Worm (Caenorhabditis elegans) whole organism, L1 larva: ENCODE results near the gene semo-1.

Experiments
- C04F5.9 ChIP-seq: sonication (generic microtip); optimal IDR thresholded peaks from 2 replicates; lab custom pipeline; 2016; ENCODE audit warnings: missing genetic modification characterization, missing compliant biosample characterization
- C16A3.4 ChIP-seq: fragments of 150-350 bp; optimal IDR thresholded peaks from 2 replicates; lab custom pipeline; 2014; ENCODE audit warnings: missing biosample characterization, missing genetic modification characterization
- C34B4.2 ChIP-seq: sonication (generic microtip); optimal IDR thresholded peaks from 2 replicates; lab custom pipeline; 2017; ENCODE audit warnings: mild to moderate bottlenecking, missing genetic modification characterization, missing compliant biosample characterization
- Y116A8C.19 ChIP-seq: sonication (generic microtip); optimal IDR thresholded peaks from 2 replicates; lab custom pipeline; 2016; ENCODE audit warnings: missing compliant biosample characterization, missing genetic modification characterization, borderline replicate concordance
- alr-1 ChIP-seq: fragments of 200-800 bp; sonication (Bioruptor generic); optimal IDR thresholded peaks from 2 replicates; lab custom pipeline; 2018; ENCODE audit warnings: borderline replicate concordance, mild to moderate bottlenecking, missing genetic modification characterization, missing compliant biosample characterization
- aly-2 ChIP-seq: fragments of 150-350 bp; optimal IDR thresholded peaks from 2 replicates; lab custom pipeline; 2014; ENCODE audit warnings: missing biosample characterization, missing genetic modification characterization
- blmp-1 ChIP-seq: fragments of 150-350 bp; optimal IDR thresholded peaks from 2 replicates; lab custom pipeline; 2014; ENCODE audit warnings: missing biosample characterization, missing genetic modification characterization
- ceh-8 ChIP-seq: fragments of 200-800 bp; sonication (Bioruptor generic); optimal IDR thresholded peaks from 2 replicates; lab custom pipeline; 2018; ENCODE audit warnings: mild to moderate bottlenecking, missing genetic modification characterization, moderate library complexity, missing compliant biosample characterization
- ceh-82 ChIP-seq, 3 experiments: fragments of 150-350 bp in 1 of 3; sonication (generic microtip) in 2 of 3; optimal IDR thresholded peaks; 2 replicates each; lab custom pipeline; 2014 to 2017; ENCODE audit warnings: missing biosample characterization in 3 of 3, missing genetic modification characterization in 3 of 3
- dpl-1 ChIP-seq, 3 experiments: fragments of 150-350 bp in 2 of 3; sonication (generic microtip) in 1 of 3; optimal IDR thresholded peaks; 2 replicates each; lab custom pipeline; 2014 to 2017; ENCODE audit warnings: missing biosample characterization in 3 of 3, missing genetic modification characterization in 3 of 3, missing genetic modification reagents in 3 of 3
- dsc-1 ChIP-seq: sonication (generic microtip); optimal IDR thresholded peaks from 2 replicates; lab custom pipeline; 2016; ENCODE audit warnings: mild to moderate bottlenecking, missing genetic modification characterization, missing compliant biosample characterization
- efl-1 ChIP-seq, 4 experiments: fragments of 150-350 bp; optimal IDR thresholded peaks in 3 of 4; peaks in 1 of 4; 1 replicate in 1 of 4; 2 replicates in 3 of 4; lab custom pipeline; 2014; ENCODE audit warnings: missing biosample characterization in 2 of 4, missing genetic modification characterization in 2 of 4, missing genetic modification reagents in 2 of 4
- egl-27 ChIP-seq, 2 experiments: fragments of 150-350 bp in 1 of 2; sonication (generic microtip); optimal IDR thresholded peaks; 3 replicates each; lab custom pipeline; 2017 to 2018; ENCODE audit warnings: missing biosample characterization in 2 of 2, missing genetic modification characterization in 2 of 2, missing genetic modification reagents in 2 of 2
- elt-2 ChIP-seq: sonication (generic microtip); optimal IDR thresholded peaks from 2 replicates; lab custom pipeline; 2016; ENCODE audit warnings: missing genetic modification characterization, mild to moderate bottlenecking, inconsistent platforms, missing compliant biosample characterization, missing genetic modification reagents
- fkh-10 ChIP-seq: sonication (generic microtip); optimal IDR thresholded peaks from 2 replicates; lab custom pipeline; 2017; ENCODE audit warnings: missing biosample characterization, missing genetic modification reagents, missing genetic modification characterization
- fkh-8 ChIP-seq: sonication (generic microtip); optimal IDR thresholded peaks from 2 replicates; lab custom pipeline; 2016; ENCODE audit warnings: mild to moderate bottlenecking, missing genetic modification characterization, missing compliant biosample characterization
- fos-1 ChIP-seq: fragments of 150-350 bp; optimal IDR thresholded peaks from 2 replicates; lab custom pipeline; 2014; ENCODE audit warnings: missing biosample characterization, missing genetic modification characterization
- grh-1 ChIP-seq: fragments of 200-800 bp; sonication (Bioruptor generic); IDR thresholded peaks from 2 replicates; pipeline ENCODE4 v1.3.6; 2022; ENCODE audit warnings: missing genetic modification reagents, missing genetic modification characterization, missing compliant biosample characterization
- hpl-2 ChIP-seq: fragments of 150-350 bp; optimal IDR thresholded peaks from 2 replicates; lab custom pipeline; 2014; ENCODE audit warnings: missing biosample characterization, missing genetic modification reagents, missing genetic modification characterization
- irx-1 ChIP-seq: sonication (generic microtip); optimal IDR thresholded peaks from 2 replicates; lab custom pipeline; 2016; ENCODE audit warnings: missing genetic modification characterization, missing compliant biosample characterization
- jun-1 ChIP-seq: fragments of 150-350 bp; optimal IDR thresholded peaks from 2 replicates; lab custom pipeline; 2014; ENCODE audit warnings: missing biosample characterization, missing genetic modification reagents, missing genetic modification characterization
- lin-14 ChIP-seq: fragments of 200-800 bp; sonication (Bioruptor generic); optimal IDR thresholded peaks from 2 replicates; lab custom pipeline; 2018; ENCODE audit warnings: mild to moderate bottlenecking, missing genetic modification characterization, moderate library complexity, missing compliant biosample characterization
- lin-35 ChIP-seq, 2 experiments: fragments of 150-350 bp; optimal IDR thresholded peaks; 2 replicates each; lab custom pipeline; 2014; ENCODE audit warnings: missing biosample characterization in 2 of 2, missing genetic modification characterization in 2 of 2, missing genetic modification reagents in 2 of 2
- lir-3 ChIP-seq: sonication (generic microtip); optimal IDR thresholded peaks from 2 replicates; lab custom pipeline; 2016; ENCODE audit warnings: mild to moderate bottlenecking, missing genetic modification characterization, moderate library complexity, missing compliant biosample characterization; ENCODE audit not compliant: poor library complexity
- lsy-2 ChIP-seq, 2 experiments: fragments of 150-350 bp; optimal IDR thresholded peaks; 2 replicates each; lab custom pipeline; 2014; ENCODE audit warnings: missing biosample characterization in 2 of 2, missing genetic modification characterization in 2 of 2
- mdl-1 ChIP-seq, 2 experiments: fragments of 150-350 bp; optimal IDR thresholded peaks; 2 replicates each; lab custom pipeline; 2014 to 2017; ENCODE audit warnings: missing biosample characterization in 2 of 2, missing genetic modification characterization in 2 of 2, inconsistent platforms in 1 of 2
- mef-2 ChIP-seq: fragments of 150-350 bp; optimal IDR thresholded peaks from 2 replicates; lab custom pipeline; 2014; ENCODE audit warnings: missing biosample characterization, missing genetic modification characterization
- nhr-12 ChIP-seq: sonication (generic microtip); optimal IDR thresholded peaks from 2 replicates; lab custom pipeline; 2017; ENCODE audit warnings: missing biosample characterization, missing genetic modification characterization
- nhr-19 ChIP-seq: fragments of 200-800 bp; sonication (Bioruptor generic); conservative IDR thresholded peaks from 2 replicates; pipeline ENCODE4 v1.3.6; 2022; ENCODE audit warnings: missing genetic modification characterization, missing compliant biosample characterization
- nhr-20 ChIP-seq: sonication (generic microtip); optimal IDR thresholded peaks from 2 replicates; lab custom pipeline; 2016; ENCODE audit warnings: mild to moderate bottlenecking, missing genetic modification characterization, missing compliant biosample characterization
- nhr-237 ChIP-seq: fragments of 150-350 bp; optimal IDR thresholded peaks from 2 replicates; lab custom pipeline; 2014; ENCODE audit warnings: missing biosample characterization, missing genetic modification characterization
- nhr-47 ChIP-seq: sonication (generic microtip); optimal IDR thresholded peaks from 2 replicates; lab custom pipeline; 2016; ENCODE audit warnings: mild to moderate bottlenecking, missing genetic modification characterization, moderate library complexity, missing compliant biosample characterization
- nhr-76 ChIP-seq: sonication (generic microtip); optimal IDR thresholded peaks from 2 replicates; lab custom pipeline; 2017; ENCODE audit warnings: missing biosample characterization, missing genetic modification characterization
- nhr-77 ChIP-seq: fragments of 150-350 bp; optimal IDR thresholded peaks from 2 replicates; lab custom pipeline; 2014; ENCODE audit warnings: missing biosample characterization, missing genetic modification characterization
- nhr-90 ChIP-seq: sonication (generic microtip); optimal IDR thresholded peaks from 2 replicates; lab custom pipeline; 2016; ENCODE audit warnings: mild to moderate bottlenecking, missing genetic modification characterization, missing compliant biosample characterization; ENCODE audit not compliant: poor library complexity
- pax-3 ChIP-seq: fragments of 200-800 bp; sonication (Bioruptor generic); optimal IDR thresholded peaks from 2 replicates; lab custom pipeline; 2018; ENCODE audit warnings: mild to moderate bottlenecking, missing genetic modification characterization, moderate library complexity, missing compliant biosample characterization
- skn-1 ChIP-seq: fragments of 150-350 bp; optimal IDR thresholded peaks from 2 replicates; lab custom pipeline; 2014; ENCODE audit warnings: missing biosample characterization, missing genetic modification characterization
- snpc-4 ChIP-seq: fragments of 150-350 bp; optimal IDR thresholded peaks from 2 replicates; lab custom pipeline; 2014; ENCODE audit warnings: missing biosample characterization, missing genetic modification characterization
- snu-23 ChIP-seq: sonication (generic microtip); optimal IDR thresholded peaks from 2 replicates; lab custom pipeline; 2016; ENCODE audit warnings: missing genetic modification characterization, missing compliant biosample characterization
- sox-4 ChIP-seq: sonication (generic microtip); optimal IDR thresholded peaks from 2 replicates; lab custom pipeline; 2016; ENCODE audit warnings: missing genetic modification characterization, missing compliant biosample characterization
- sptf-1 ChIP-seq: fragments of 150-350 bp; optimal IDR thresholded peaks from 2 replicates; lab custom pipeline; 2014; ENCODE audit warnings: missing biosample characterization, missing genetic modification characterization
- swsn-7 ChIP-seq: sonication (generic microtip); optimal IDR thresholded peaks from 2 replicates; lab custom pipeline; 2016; ENCODE audit warnings: missing genetic modification characterization, missing compliant biosample characterization
- tbx-2 ChIP-seq: sonication (generic microtip); optimal IDR thresholded peaks from 2 replicates; lab custom pipeline; 2016; ENCODE audit warnings: missing genetic modification characterization, missing compliant biosample characterization
- unc-86 ChIP-seq: sonication (generic microtip); optimal IDR thresholded peaks from 2 replicates; lab custom pipeline; 2016; ENCODE audit warnings: missing genetic modification characterization, missing compliant biosample characterization
- unc-98 ChIP-seq: fragments of 200-800 bp; sonication (Bioruptor generic); IDR thresholded peaks from 2 replicates; pipeline ENCODE4 v1.3.6; 2022; ENCODE audit warnings: missing genetic modification characterization, missing compliant biosample characterization

semo-1 gene

DNA sequence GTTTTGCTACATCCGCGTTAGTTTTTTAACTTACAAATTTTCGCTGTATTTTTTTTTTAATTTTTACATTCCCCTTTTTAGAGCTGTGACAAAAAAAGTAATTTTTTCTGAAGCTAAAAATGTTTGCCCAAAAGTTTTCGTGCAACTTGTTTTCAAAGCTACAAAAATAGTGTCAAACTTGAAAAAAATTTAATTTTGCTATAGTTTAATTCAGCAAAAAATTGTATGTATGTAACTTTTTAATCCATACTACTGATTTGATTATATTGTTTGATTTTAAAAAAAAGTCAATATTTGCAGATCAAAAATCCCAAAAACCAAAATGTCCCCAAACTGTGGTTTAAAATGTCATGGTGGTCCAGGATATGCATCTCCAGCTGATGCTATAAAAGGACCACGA is at the start of gene semo-1:
semo-1 (plus strand) TSS at position 301 of the 400 bp plus-strand sequence.
- TF ChIP-seq nhr-76, result no peak
- TF ChIP-seq alr-1 (tag; lab: Kevin White, UChicago), result no peak
- TF ChIP-seq lin-14 (GFP tag; lab: Kevin White, UChicago), result no peak
- TF ChIP-seq sox-4 (tag; lab: Kevin White, UChicago), result no peak
- no peak for TF ChIP-seq unc-86 (tag; lab: Kevin White, UChicago)
- TF ChIP-seq pax-3 (tag; lab: Kevin White, UChicago), result no peak
- TF ChIP-seq nhr-90 (tag; lab: Kevin White, UChicago), result no peak
- no peak for TF ChIP-seq unc-98 (GFP tag; lab: Robert Waterston, UW)
- no peak for TF ChIP-seq Y116A8C.19
- no peak for TF ChIP-seq C34B4.2 (tag; lab: Kevin White, UChicago)
- no peak for TF ChIP-seq hpl-2
- no peak for TF ChIP-seq nhr-47 (tag; lab: Kevin White, UChicago)
- no peak for TF ChIP-seq lsy-2 (tag; optimal IDR thresholded peaks at IDR 0.05; lab: Kevin White, UChicago)
- TF ChIP-seq sptf-1 (tag; lab: Kevin White, UChicago), result no peak

DNA sequence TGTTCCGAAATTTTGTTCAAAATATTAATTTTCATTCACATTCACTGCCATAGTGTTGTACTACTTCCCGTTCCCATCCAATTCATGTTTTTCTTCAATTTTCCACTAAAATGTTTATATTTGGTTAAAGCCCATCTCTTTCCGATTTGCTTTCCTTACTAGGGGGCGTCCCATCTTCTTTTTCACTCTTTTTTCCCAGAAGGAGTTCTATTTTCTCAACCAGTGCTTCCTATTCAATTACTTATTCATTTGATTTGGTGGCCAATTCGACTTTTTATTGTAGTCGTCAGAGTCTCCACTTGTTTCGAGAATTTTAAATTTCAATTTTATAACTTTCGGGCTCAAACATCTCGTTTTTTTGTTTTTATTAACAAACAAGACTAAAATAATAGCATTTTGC is 49.2 kb upstream of the semo-1 start:
- TF ChIP-seq fkh-10 (GFP tag; lab: Kevin White, UChicago), result peak; percentile 92
- TF ChIP-seq mef-2, result no peak
- TF ChIP-seq grh-1, result no peak
- no peak for TF ChIP-seq efl-1 (optimal IDR thresholded peaks at IDR 0.05; lab: Kevin White, UChicago)
- peak in 1 of 2 experiments; percentile 22 for TF ChIP-seq efl-1 (GFP tag; optimal IDR thresholded peaks at IDR 0.05 in 1 of 2; lab: Kevin White, UChicago)

DNA sequence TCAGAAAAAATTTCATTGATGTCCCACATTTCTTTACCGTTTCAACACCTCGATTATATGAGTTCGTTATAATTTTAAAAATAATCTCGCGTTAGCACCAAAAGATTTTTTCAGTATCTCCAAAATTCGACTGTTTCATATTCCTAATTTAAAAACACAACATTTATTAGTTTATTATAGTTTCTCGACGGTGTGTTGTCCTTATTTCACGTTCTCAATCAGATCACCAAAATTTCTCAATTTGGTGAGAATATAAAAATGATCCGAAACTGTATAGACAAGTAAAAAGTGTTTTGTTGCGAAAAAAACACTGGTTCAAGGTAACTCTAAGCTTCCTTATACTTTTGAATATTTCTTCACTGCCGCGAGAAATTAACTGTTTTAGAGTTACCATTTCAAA is 42.3 kb upstream of the semo-1 start:
- TF ChIP-seq Y116A8C.19 (no peak), nhr-12 (tag; lab: Kevin White, UChicago) (no peak), ceh-8 (GFP tag; lab: Kevin White, UChicago) (no peak), blmp-1 (no peak), jun-1 (tag; lab: Kevin White, UChicago) (no peak), irx-1 (tag; lab: Kevin White, UChicago) (no peak), elt-2 (no peak), nhr-47 (tag; lab: Kevin White, UChicago) (no peak), sox-4 (tag; lab: Kevin White, UChicago) (no peak), unc-86 (tag; lab: Kevin White, UChicago) (no peak), fkh-8 (tag; lab: Kevin White, UChicago) (no peak), aly-2 (tag; lab: Kevin White, UChicago) (no peak), nhr-237 (tag; lab: Kevin White, UChicago) (no peak), fos-1 (tag; lab: Kevin White, UChicago) (no peak), egl-27 (tag; optimal IDR thresholded peaks at IDR 0.05; lab: Kevin White, UChicago) (no peak), nhr-20 (no peak), C34B4.2 (tag; lab: Kevin White, UChicago) (no peak)

DNA sequence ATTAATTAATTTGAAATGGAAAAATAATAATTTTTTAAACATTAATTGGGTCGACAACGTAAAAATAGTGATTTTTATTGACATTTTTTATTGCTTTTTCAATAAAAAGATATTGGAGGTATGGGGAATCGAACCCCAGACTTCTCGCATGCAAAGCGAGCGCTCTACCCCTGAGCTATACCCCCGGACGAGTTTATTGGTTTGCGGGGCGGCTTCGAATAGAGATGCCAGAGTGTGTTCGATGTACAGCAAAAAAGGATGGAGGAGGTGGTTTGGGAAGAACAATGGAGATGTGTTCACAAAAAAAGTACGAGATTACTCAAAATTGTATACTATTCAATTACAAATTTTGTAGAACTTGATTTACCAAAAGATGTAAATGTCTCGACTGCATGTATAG is 37.3 kb upstream of the semo-1 start:
- TF ChIP-seq skn-1 (tag; lab: Kevin White, UChicago) (peak; percentile 49), snpc-4 (peak; percentile 95), fkh-8 (tag; lab: Kevin White, UChicago) (peak; percentile 1), C04F5.9 (tag; lab: Kevin White, UChicago) (no peak), lin-35 (GFP tag; optimal IDR thresholded peaks at IDR 0.05; lab: Kevin White, UChicago) (peak in 1 of 2 experiments; percentile 16), nhr-77 (peak; percentile 33), efl-1 (optimal IDR thresholded peaks at IDR 0.05; lab: Kevin White, UChicago) (peak in 1 of 2 experiments; percentile 11), efl-1 (GFP tag; optimal IDR thresholded peaks at IDR 0.05 in 1 of 2; lab: Kevin White, UChicago) (peak in 1 of 2 experiments; percentile 2), nhr-90 (tag; lab: Kevin White, UChicago) (peak; percentile 36), C34B4.2 (tag; lab: Kevin White, UChicago) (no peak), lsy-2 (tag; optimal IDR thresholded peaks at IDR 0.05; lab: Kevin White, UChicago) (peak; percentile 17 to 50), ceh-82 (tag; optimal IDR thresholded peaks at IDR 0.05; lab: Kevin White, UChicago) (peak in 1 of 3 experiments; percentile 31), snu-23 (GFP tag; lab: Kevin White, UChicago) (no peak), swsn-7 (tag; lab: Kevin White, UChicago) (peak; percentile 24), dsc-1 (tag; lab: Kevin White, UChicago) (peak; percentile 29), nhr-19 (GFP tag; lab: Robert Waterston, UW) (peak; percentile 42), C16A3.4 (peak; percentile 15), dpl-1 (GFP tag; optimal IDR thresholded peaks at IDR 0.05; lab: Kevin White, UChicago) (peak in 2 of 3 experiments; percentile 10 to 12), tbx-2 (peak; percentile 9), sptf-1 (tag; lab: Kevin White, UChicago) (no peak), nhr-20 (peak; percentile 30), lir-3 (no peak), pax-3 (tag; lab: Kevin White, UChicago) (no peak), nhr-12 (tag; lab: Kevin White, UChicago) (no peak), mdl-1 (tag; optimal IDR thresholded peaks at IDR 0.05; lab: Kevin White, UChicago) (peak in 1 of 2 experiments; percentile 26)
